Fruit fly (Drosophila melanogaster) whole organism, adult: ENCODE data around the gene CG43707.

ENCODE experiments used
- CG11617 ChIP-seq: fragments of 200-800 bp; sonication (Bioruptor generic); optimal IDR thresholded peaks from 2 replicates; lab custom pipeline; 2017; ENCODE audit warnings: mild to moderate bottlenecking, missing biosample characterization, missing genetic modification reagents, missing genetic modification characterization
- CG12768 ChIP-seq: fragments of 200-800 bp; sonication (Bioruptor generic); optimal IDR thresholded peaks from 2 replicates; lab custom pipeline; 2017; ENCODE audit warnings: missing biosample characterization, missing genetic modification characterization, mild to moderate bottlenecking, moderate library complexity, missing genetic modification reagents
- CG14711 ChIP-seq: fragments of 200-800 bp; sonication (Bioruptor generic); optimal IDR thresholded peaks from 2 replicates; lab custom pipeline; 2018; ENCODE audit warnings: missing biosample characterization, mild to moderate bottlenecking, missing genetic modification characterization, moderate library complexity
- CG1620 ChIP-seq: fragments of 200-800 bp; sonication (Bioruptor generic); optimal IDR thresholded peaks from 2 replicates; lab custom pipeline; 2016; ENCODE audit warnings: missing biosample characterization, missing genetic modification characterization
- CG33017 ChIP-seq: fragments of 200-800 bp; sonication (Bioruptor generic); optimal IDR thresholded peaks from 2 replicates; lab custom pipeline; 2018; ENCODE audit warnings: missing biosample characterization, mild to moderate bottlenecking, missing genetic modification characterization, moderate library complexity
- CG5204 ChIP-seq: fragments of 200-800 bp; sonication (Bioruptor generic); optimal IDR thresholded peaks from 2 replicates; lab custom pipeline; 2016; ENCODE audit warnings: missing biosample characterization, missing genetic modification characterization
- CG7045 ChIP-seq: fragments of 200-800 bp; sonication (Bioruptor generic); optimal IDR thresholded peaks from 2 replicates; lab custom pipeline; 2017; ENCODE audit warnings: missing biosample characterization, mild to moderate bottlenecking, missing genetic modification characterization
- CG7101 ChIP-seq: fragments of 200-800 bp; sonication (Bioruptor generic); optimal IDR thresholded peaks from 2 replicates; lab custom pipeline; 2018; ENCODE audit warnings: missing biosample characterization, mild to moderate bottlenecking, missing genetic modification characterization, moderate library complexity
- Clk ChIP-seq: fragments of 200-800 bp; sonication (Bioruptor generic); optimal IDR thresholded peaks from 2 replicates; lab custom pipeline; 2017; ENCODE audit warnings: missing biosample characterization, missing genetic modification characterization
- Crg-1 ChIP-seq: fragments of 200-800 bp; sonication (Bioruptor generic); optimal IDR thresholded peaks from 2 replicates; lab custom pipeline; 2016; ENCODE audit warnings: missing biosample characterization, missing genetic modification characterization
- Hr96 ChIP-seq: fragments of 200-800 bp; sonication (Bioruptor generic); optimal IDR thresholded peaks from 2 replicates; lab custom pipeline; 2016; ENCODE audit warnings: missing biosample characterization, missing genetic modification characterization
- Mnt ChIP-seq: fragments of 200-800 bp; sonication (Bioruptor generic); optimal IDR thresholded peaks from 2 replicates; lab custom pipeline; 2016; ENCODE audit warnings: missing biosample characterization, mild to moderate bottlenecking, missing genetic modification characterization
- bab1 ChIP-seq: fragments of 200-800 bp; sonication (Bioruptor generic); optimal IDR thresholded peaks from 3 replicates; lab custom pipeline; 2019; ENCODE audit warnings: missing biosample characterization, mild to moderate bottlenecking, missing genetic modification characterization, moderate library complexity
- cic ChIP-seq: fragments of 200-800 bp; sonication (Bioruptor generic); optimal IDR thresholded peaks from 2 replicates; lab custom pipeline; 2017; ENCODE audit warnings: missing biosample characterization, mild to moderate bottlenecking, missing genetic modification characterization, moderate library complexity
- cnc ChIP-seq, 2 experiments: fragments of >200 bp; optimal IDR thresholded peaks; 2 replicates each; lab custom pipeline; 2017
- kay ChIP-seq: fragments of 200-800 bp; sonication (Bioruptor generic); peaks from one replicate; lab custom pipeline; 2016; ENCODE audit warnings: missing biosample characterization, missing genetic modification characterization, borderline replicate concordance
- ovo ChIP-seq: fragments of 200-800 bp; sonication (Bioruptor generic); optimal IDR thresholded peaks from 2 replicates; lab custom pipeline; 2016; ENCODE audit warnings: missing biosample characterization, missing genetic modification characterization
- pad ChIP-seq: fragments of 200-800 bp; sonication (Bioruptor generic); optimal IDR thresholded peaks from 3 replicates; lab custom pipeline; 2017; ENCODE audit warnings: missing biosample characterization, missing genetic modification characterization, mild to moderate bottlenecking, moderate library complexity, missing genetic modification reagents
- tj ChIP-seq: fragments of 200-800 bp; sonication (Bioruptor generic); optimal IDR thresholded peaks from 3 replicates; lab custom pipeline; 2017; ENCODE audit warnings: missing biosample characterization, mild to moderate bottlenecking, missing genetic modification characterization, moderate library complexity
- toe ChIP-seq: fragments of 200-800 bp; sonication (Bioruptor generic); optimal IDR thresholded peaks from 2 replicates; lab custom pipeline; 2016; ENCODE audit warnings: missing biosample characterization, missing genetic modification characterization

The CG43707 gene

dm6 chr2L:3729635-3730034 is 27.4 kb upstream of the CG43707 start:
- TF ChIP-seq kay: no peak
- TF ChIP-seq bab1 (GFP tag; lab: Kevin White, UChicago): no peak
- no peak for TF ChIP-seq cnc (optimal IDR thresholded peaks at IDR 0.05; lab: Kevin White, UChicago)
- no peak for TF ChIP-seq cic (GFP tag; lab: Kevin White, UChicago)
- no peak for TF ChIP-seq Mnt (GFP tag; lab: Kevin White, UChicago)
- TF ChIP-seq CG11617 (GFP tag; lab: Kevin White, UChicago): no peak
- TF ChIP-seq pad (GFP tag; lab: Kevin White, UChicago): no peak
- TF ChIP-seq CG14711 (tag; lab: Kevin White, UChicago): no peak
- no peak for TF ChIP-seq Crg-1 (GFP tag; lab: Kevin White, UChicago)
- no peak for TF ChIP-seq CG7101 (tag; lab: Kevin White, UChicago)
- no peak for TF ChIP-seq toe (GFP tag; lab: Kevin White, UChicago)
- TF ChIP-seq CG33017 (tag; lab: Kevin White, UChicago): no peak
- no peak for TF ChIP-seq CG5204 (GFP tag; lab: Kevin White, UChicago)
- TF ChIP-seq Clk (GFP tag; lab: Kevin White, UChicago): no peak
- no peak for TF ChIP-seq Hr96 (GFP tag; lab: Kevin White, UChicago)
- no peak for TF ChIP-seq ovo (GFP tag; lab: Kevin White, UChicago)
- TF ChIP-seq CG12768 (GFP tag; lab: Kevin White, UChicago): no peak
- TF ChIP-seq tj: no peak
- TF ChIP-seq CG1620 (GFP tag; lab: Kevin White, UChicago): no peak
- no peak for TF ChIP-seq CG7045 (GFP tag; lab: Kevin White, UChicago)

- TF ChIP-seq CG33017 (tag; lab: Kevin White, UChicago) (no peak), ovo (GFP tag; lab: Kevin White, UChicago) (no peak), pad (GFP tag; lab: Kevin White, UChicago) (no peak), kay (peak; percentile 65)
Measured at dm6 chr2L:3730182-3730975, 26.7 kb upstream of the CG43707 start, which contains the start of gene CG10019. Gene CG10019, plus strand, starts transcription at chr2L:3730466.

dm6 chr2L:3731055-3731454 is 26.0 kb upstream of the CG43707 start:
- no peak for TF ChIP-seq ovo (GFP tag; lab: Kevin White, UChicago)
- TF ChIP-seq CG7101 (tag; lab: Kevin White, UChicago): no peak
- TF ChIP-seq cnc (optimal IDR thresholded peaks at IDR 0.05; lab: Kevin White, UChicago): no peak
- TF ChIP-seq CG5204 (GFP tag; lab: Kevin White, UChicago): no peak
- no peak for TF ChIP-seq CG1620 (GFP tag; lab: Kevin White, UChicago)
- no peak for TF ChIP-seq CG33017 (tag; lab: Kevin White, UChicago)

dm6 chr2L:3737003-3737662 is 19.9 kb upstream of the CG43707 start:
- TF ChIP-seq CG33017 (tag; lab: Kevin White, UChicago): no peak
- no peak for TF ChIP-seq CG12768 (GFP tag; lab: Kevin White, UChicago)
- no peak for TF ChIP-seq ovo (GFP tag; lab: Kevin White, UChicago)
- TF ChIP-seq cnc (optimal IDR thresholded peaks at IDR 0.05; lab: Kevin White, UChicago): no peak
- no peak for TF ChIP-seq CG5204 (GFP tag; lab: Kevin White, UChicago)
- no peak for TF ChIP-seq CG14711 (tag; lab: Kevin White, UChicago)
- no peak for TF ChIP-seq pad (GFP tag; lab: Kevin White, UChicago)
- TF ChIP-seq CG11617 (GFP tag; lab: Kevin White, UChicago): no peak
- no peak for TF ChIP-seq CG1620 (GFP tag; lab: Kevin White, UChicago)
- TF ChIP-seq tj: no peak
- no peak for TF ChIP-seq toe (GFP tag; lab: Kevin White, UChicago)
- no peak for TF ChIP-seq CG7045 (GFP tag; lab: Kevin White, UChicago)
- no peak for TF ChIP-seq CG7101 (tag; lab: Kevin White, UChicago)
- no peak for TF ChIP-seq Mnt (GFP tag; lab: Kevin White, UChicago)
- TF ChIP-seq kay: no peak
- no peak for TF ChIP-seq Clk (GFP tag; lab: Kevin White, UChicago)
- no peak for TF ChIP-seq cic (GFP tag; lab: Kevin White, UChicago)
- TF ChIP-seq Crg-1 (GFP tag; lab: Kevin White, UChicago): no peak

- TF ChIP-seq kay: no peak
- no peak for TF ChIP-seq cic (GFP tag; lab: Kevin White, UChicago)
- no peak for TF ChIP-seq CG14711 (tag; lab: Kevin White, UChicago)
- TF ChIP-seq bab1 (GFP tag; lab: Kevin White, UChicago): no peak
- no peak for TF ChIP-seq cnc (optimal IDR thresholded peaks at IDR 0.05; lab: Kevin White, UChicago)
- no peak for TF ChIP-seq Clk (GFP tag; lab: Kevin White, UChicago)
- no peak for TF ChIP-seq Hr96 (GFP tag; lab: Kevin White, UChicago)
- TF ChIP-seq CG11617 (GFP tag; lab: Kevin White, UChicago): no peak
- no peak for TF ChIP-seq CG12768 (GFP tag; lab: Kevin White, UChicago)
- TF ChIP-seq CG1620 (GFP tag; lab: Kevin White, UChicago): no peak
- no peak for TF ChIP-seq CG5204 (GFP tag; lab: Kevin White, UChicago)
- TF ChIP-seq CG7045 (GFP tag; lab: Kevin White, UChicago): no peak
- no peak for TF ChIP-seq pad (GFP tag; lab: Kevin White, UChicago)
- TF ChIP-seq ovo (GFP tag; lab: Kevin White, UChicago): no peak
- TF ChIP-seq CG7101 (tag; lab: Kevin White, UChicago): no peak
- no peak for TF ChIP-seq toe (GFP tag; lab: Kevin White, UChicago)
- no peak for TF ChIP-seq Crg-1 (GFP tag; lab: Kevin White, UChicago)
- TF ChIP-seq tj: no peak
Measured at dm6 chr2L:3737682-3738081, 19.4 kb upstream of the CG43707 start.
